Worm (Caenorhabditis elegans) whole organism, young adult: ENCODE data around the gene tofu-1.
A peak's percentile ranks its signal among the peaks of the same experiment; 100 is the strongest.

Source experiments
- B0019.2 ChIP-seq: fragments of 200-800 bp; sonication (Bioruptor generic); conservative IDR thresholded peaks from 2 replicates; pipeline ENCODE4 v1.3.6; 2022; ENCODE audit warnings: missing genetic modification reagents, missing genetic modification characterization, missing compliant biosample characterization
- B0035.1 ChIP-seq: sonication (generic microtip); optimal IDR thresholded peaks from 2 replicates; lab custom pipeline; 2016; ENCODE audit warnings: missing genetic modification characterization, mild to moderate bottlenecking, missing compliant biosample characterization, missing genotype, missing genetic modification reagents
- B0261.1 ChIP-seq: sonication (generic microtip); optimal IDR thresholded peaks from 2 replicates; lab custom pipeline; 2016; ENCODE audit warnings: mild to moderate bottlenecking, missing genetic modification characterization, moderate library complexity, missing compliant biosample characterization
- D2030.7 ChIP-seq: fragments of 200-800 bp; sonication (Bioruptor generic); IDR thresholded peaks from 2 replicates; pipeline ENCODE4 v1.3.6; 2022; ENCODE audit warnings: missing genetic modification reagents, missing genetic modification characterization, missing compliant biosample characterization
- F49E8.2 ChIP-seq: sonication (generic microtip); optimal IDR thresholded peaks from 3 replicates; lab custom pipeline; 2017; ENCODE audit warnings: missing genetic modification characterization, mild to moderate bottlenecking, missing compliant biosample characterization, antibody characterized with exemption, moderate library complexity; ENCODE audit not compliant: insufficient read depth
- K11D2.4 ChIP-seq: fragments of 200-800 bp; sonication (Bioruptor generic); IDR thresholded peaks from 2 replicates; pipeline ENCODE4 v1.3.6; 2022; ENCODE audit warnings: missing genetic modification reagents, missing genetic modification characterization, missing compliant biosample characterization
- K12H6.12 ChIP-seq: fragments of 200-800 bp; sonication (Bioruptor generic); optimal IDR thresholded peaks from 2 replicates; lab custom pipeline; 2018; ENCODE audit warnings: mild to moderate bottlenecking, missing genetic modification characterization, missing compliant biosample characterization
- T26A5.8 ChIP-seq: sonication (generic microtip); optimal IDR thresholded peaks from 2 replicates; lab custom pipeline; 2016; ENCODE audit warnings: missing genetic modification characterization, missing compliant biosample characterization
- Y56A3A.18 ChIP-seq: fragments of 200-800 bp; sonication (Bioruptor generic); IDR thresholded peaks from 2 replicates; pipeline ENCODE4 v1.3.6; 2022; ENCODE audit warnings: missing genetic modification reagents, missing genetic modification characterization, missing compliant biosample characterization
- Y95B8A.8 ChIP-seq: fragments of 200-800 bp; sonication (Bioruptor generic); IDR thresholded peaks from 2 replicates; pipeline ENCODE4 v1.3.6; 2022; ENCODE audit warnings: missing genetic modification reagents, missing genetic modification characterization, missing compliant biosample characterization
- aptf-2 ChIP-seq: fragments of 200-800 bp; sonication (Bioruptor generic); conservative IDR thresholded peaks from 2 replicates; pipeline ENCODE4 v1.3.6; 2022; ENCODE audit warnings: missing genetic modification reagents, missing genetic modification characterization, missing compliant biosample characterization
- aptf-3 ChIP-seq: fragments of 200-800 bp; sonication (Bioruptor generic); IDR thresholded peaks from 2 replicates; pipeline ENCODE4 v1.3.6; 2022; ENCODE audit warnings: missing genetic modification characterization, missing compliant biosample characterization
- athp-1 ChIP-seq: sonication (generic microtip); optimal IDR thresholded peaks from 2 replicates; lab custom pipeline; 2017; ENCODE audit warnings: mild to moderate bottlenecking, missing genetic modification characterization, missing compliant biosample characterization
- attf-3 ChIP-seq: fragments of 200-800 bp; sonication (Bioruptor generic); conservative IDR thresholded peaks from 2 replicates; pipeline ENCODE4 v1.3.6; 2022; ENCODE audit warnings: missing genetic modification reagents, missing genetic modification characterization, missing compliant biosample characterization
- attf-6 ChIP-seq: fragments of 200-800 bp; sonication (Bioruptor generic); IDR thresholded peaks from 2 replicates; pipeline ENCODE4 v1.3.6; 2022; ENCODE audit warnings: missing genetic modification reagents, missing genetic modification characterization, missing compliant biosample characterization
- bed-1 ChIP-seq: fragments of 200-800 bp; sonication (Bioruptor generic); IDR thresholded peaks from 2 replicates; pipeline ENCODE4 v1.3.6; 2022; ENCODE audit warnings: missing genetic modification reagents, missing genetic modification characterization, missing compliant biosample characterization
- bed-2 ChIP-seq: fragments of 200-800 bp; sonication (Bioruptor generic); IDR thresholded peaks from 2 replicates; pipeline ENCODE4 v1.3.6; 2022; ENCODE audit warnings: missing genetic modification reagents, missing genetic modification characterization, missing compliant biosample characterization
- ccch-3 ChIP-seq: fragments of 200-800 bp; sonication (Bioruptor generic); optimal IDR thresholded peaks from 2 replicates; lab custom pipeline; 2018; ENCODE audit warnings: mild to moderate bottlenecking, missing genetic modification characterization, missing compliant biosample characterization
- ceh-100 ChIP-seq: fragments of 200-800 bp; sonication (Bioruptor generic); IDR thresholded peaks from 2 replicates; pipeline ENCODE4 v1.3.6; 2022; ENCODE audit warnings: missing genetic modification reagents, missing genetic modification characterization, missing compliant biosample characterization
- ceh-27 ChIP-seq: fragments of 200-800 bp; sonication (Bioruptor generic); optimal IDR thresholded peaks from 2 replicates; lab custom pipeline; 2018; ENCODE audit warnings: mild to moderate bottlenecking, missing genetic modification characterization, moderate library complexity, missing compliant biosample characterization
- ceh-91 ChIP-seq: fragments of 200-800 bp; sonication (Bioruptor generic); IDR thresholded peaks from 2 replicates; pipeline ENCODE4 v1.3.6; 2022; ENCODE audit warnings: missing genetic modification reagents, missing genetic modification characterization, missing compliant biosample characterization
- chd-7 ChIP-seq: sonication (generic microtip); optimal IDR thresholded peaks from 2 replicates; lab custom pipeline; 2016; ENCODE audit warnings: mild to moderate bottlenecking, missing genetic modification characterization, moderate library complexity, missing compliant biosample characterization
- dox-1 ChIP-seq: fragments of 200-800 bp; sonication (Bioruptor generic); IDR thresholded peaks from 2 replicates; pipeline ENCODE4 v1.3.6; 2022; ENCODE audit warnings: missing genetic modification reagents, missing genetic modification characterization, missing compliant biosample characterization
- efl-1 ChIP-seq: fragments of 150-350 bp; optimal IDR thresholded peaks from 2 replicates; lab custom pipeline; 2014; ENCODE audit warnings: missing biosample characterization, missing genetic modification reagents, missing genetic modification characterization
- egl-44 ChIP-seq: fragments of 200-800 bp; sonication (Bioruptor generic); IDR thresholded peaks from 2 replicates; pipeline ENCODE4 v1.3.6; 2022; ENCODE audit warnings: missing genetic modification reagents, missing genetic modification characterization, missing compliant biosample characterization
- ekl-4 ChIP-seq: fragments of 200-800 bp; sonication (Bioruptor generic); IDR thresholded peaks from 2 replicates; pipeline ENCODE4 v1.3.6; 2022; ENCODE audit warnings: missing genetic modification reagents, missing genetic modification characterization, missing compliant biosample characterization
- gei-17 ChIP-seq: fragments of 200-800 bp; sonication (Bioruptor generic); optimal IDR thresholded peaks from 2 replicates; lab custom pipeline; 2018; ENCODE audit warnings: mild to moderate bottlenecking, missing genetic modification characterization, missing compliant biosample characterization
- hlh-12 ChIP-seq: sonication (generic microtip); optimal IDR thresholded peaks from 2 replicates; lab custom pipeline; 2016; ENCODE audit warnings: missing genetic modification characterization, missing compliant biosample characterization
- hlh-26 ChIP-seq: fragments of 200-800 bp; sonication (Bioruptor generic); conservative IDR thresholded peaks from 2 replicates; pipeline ENCODE4 v1.3.6; 2022; ENCODE audit warnings: missing genetic modification reagents, missing genetic modification characterization, missing compliant biosample characterization
- let-607 ChIP-seq, 2 experiments: fragments of 200-800 bp in 1 of 2; sonication (Bioruptor generic) in 1 of 2; sonication (generic microtip) in 1 of 2; optimal IDR thresholded peaks; 2 replicates each; lab custom pipeline; 2016 to 2018; ENCODE audit warnings: mild to moderate bottlenecking in 2 of 2, missing compliant biosample characterization in 2 of 2, missing genetic modification characterization in 2 of 2, moderate library complexity in 2 of 2, missing genotype in 1 of 2
- lin-54 ChIP-seq: fragments of 200-800 bp; sonication (Bioruptor generic); optimal IDR thresholded peaks from 2 replicates; lab custom pipeline; 2018; ENCODE audit warnings: mild to moderate bottlenecking, missing genetic modification characterization, missing compliant biosample characterization
- lsl-1 ChIP-seq: fragments of 200-800 bp; sonication (Bioruptor generic); optimal IDR thresholded peaks from 2 replicates; lab custom pipeline; 2018; ENCODE audit warnings: mild to moderate bottlenecking, missing genetic modification characterization, moderate library complexity, missing compliant biosample characterization
- lsy-27 ChIP-seq: sonication (generic microtip); optimal IDR thresholded peaks from 2 replicates; lab custom pipeline; 2017; ENCODE audit warnings: missing genetic modification characterization, mild to moderate bottlenecking, missing compliant biosample characterization, antibody characterized with exemption, missing genotype, borderline replicate concordance; ENCODE audit not compliant: insufficient read depth
- madf-10 ChIP-seq: sonication (generic microtip); optimal IDR thresholded peaks from 2 replicates; lab custom pipeline; 2016; ENCODE audit warnings: mild to moderate bottlenecking, missing genetic modification characterization, missing compliant biosample characterization
- madf-3 ChIP-seq: fragments of 200-800 bp; sonication (Bioruptor generic); IDR thresholded peaks from 2 replicates; pipeline ENCODE4 v1.3.6; 2022; ENCODE audit warnings: missing genetic modification reagents, missing genetic modification characterization, missing compliant biosample characterization
- madf-8 ChIP-seq: fragments of 200-800 bp; sonication (Bioruptor generic); conservative IDR thresholded peaks from 2 replicates; pipeline ENCODE4 v1.3.6; 2022; ENCODE audit warnings: missing genetic modification reagents, missing genetic modification characterization, missing compliant biosample characterization
- mcd-1 ChIP-seq: fragments of 200-800 bp; sonication (Bioruptor generic); IDR thresholded peaks from 2 replicates; pipeline ENCODE4 v1.3.6; 2022; ENCODE audit warnings: missing genetic modification reagents, missing genetic modification characterization, missing compliant biosample characterization
- mel-28 ChIP-seq: sonication (generic microtip); optimal IDR thresholded peaks from 2 replicates; lab custom pipeline; 2016; ENCODE audit warnings: borderline replicate concordance, mild to moderate bottlenecking, missing genetic modification characterization, missing compliant biosample characterization
- mxl-1 ChIP-seq: sonication (generic microtip); optimal IDR thresholded peaks from 2 replicates; lab custom pipeline; 2016; ENCODE audit warnings: missing genetic modification characterization, missing compliant biosample characterization
- nfyb-1 ChIP-seq: fragments of 200-800 bp; sonication (Bioruptor generic); IDR thresholded peaks from 2 replicates; pipeline ENCODE4 v1.3.6; 2022; ENCODE audit warnings: missing genetic modification reagents, missing genetic modification characterization, missing compliant biosample characterization
- nhr-27 ChIP-seq: fragments of 200-800 bp; sonication (Bioruptor generic); optimal IDR thresholded peaks from 2 replicates; lab custom pipeline; 2018; ENCODE audit warnings: mild to moderate bottlenecking, missing genetic modification characterization, moderate library complexity, missing compliant biosample characterization
- nhr-90 ChIP-seq: sonication (generic microtip); optimal IDR thresholded peaks from 2 replicates; lab custom pipeline; 2016; ENCODE audit warnings: missing genotype, mild to moderate bottlenecking, missing genetic modification characterization, missing compliant biosample characterization
- snpc-1.1 ChIP-seq: sonication (generic microtip); optimal IDR thresholded peaks from 2 replicates; lab custom pipeline; 2017; ENCODE audit warnings: missing genetic modification characterization, mild to moderate bottlenecking, missing compliant biosample characterization, antibody characterized with exemption, moderate library complexity, missing genotype, missing genetic modification reagents; ENCODE audit not compliant: insufficient read depth
- snpc-4 ChIP-seq, 5 experiments: fragments of 150-350 bp in 1 of 5; sonication (generic microtip) in 4 of 5; optimal IDR thresholded peaks; 2 replicates each; lab custom pipeline; 2014 to 2018; ENCODE audit warnings: missing genetic modification characterization in 5 of 5, missing biosample characterization in 3 of 5, antibody characterized with exemption in 2 of 5, mild to moderate bottlenecking in 2 of 5, missing compliant biosample characterization in 2 of 5, missing genotype in 2 of 5, moderate library complexity in 2 of 5, missing genetic modification reagents in 1 of 5
- somi-1 ChIP-seq: fragments of 200-800 bp; sonication (Bioruptor generic); optimal IDR thresholded peaks from 2 replicates; lab custom pipeline; 2018; ENCODE audit warnings: mild to moderate bottlenecking, missing genetic modification characterization, missing compliant biosample characterization
- tlf-1 ChIP-seq: fragments of 200-800 bp; sonication (Bioruptor generic); optimal IDR thresholded peaks from 2 replicates; lab custom pipeline; 2018; ENCODE audit warnings: mild to moderate bottlenecking, missing genetic modification characterization, missing compliant biosample characterization
- ztf-6 ChIP-seq: fragments of 200-800 bp; sonication (Bioruptor generic); IDR thresholded peaks from 2 replicates; pipeline ENCODE4 v1.3.6; 2022; ENCODE audit warnings: missing genetic modification reagents, missing genetic modification characterization, missing compliant biosample characterization

Gene tofu-1

DNA sequence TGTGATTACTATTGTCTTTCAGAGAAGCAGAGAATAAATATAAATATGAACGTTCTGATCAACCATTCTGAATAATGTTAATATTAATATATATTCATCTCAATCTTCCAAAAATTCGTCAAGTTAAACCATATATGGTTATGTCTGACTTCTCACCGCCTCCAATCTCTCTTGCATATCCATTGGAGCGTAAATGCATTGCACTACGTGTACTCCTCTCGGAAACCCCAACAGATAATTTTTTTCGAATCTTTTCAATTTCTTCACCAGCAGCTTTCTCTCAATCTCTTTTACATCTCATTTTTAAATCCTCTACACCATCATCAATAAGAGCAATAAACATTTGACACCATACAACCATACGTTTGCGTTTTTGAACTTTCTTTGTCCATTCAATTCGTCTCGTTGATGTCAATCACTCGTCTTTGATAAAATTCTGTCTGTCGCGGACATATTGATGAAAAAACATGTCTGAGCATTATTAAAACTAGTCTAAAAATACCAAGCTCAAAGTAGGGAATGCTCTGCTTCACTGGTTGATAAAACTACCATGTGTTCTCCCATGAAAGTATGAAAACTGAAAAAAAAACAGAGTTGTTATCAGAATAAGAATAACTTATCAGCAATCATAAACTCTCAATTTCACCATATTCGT lies 22.5 kb downstream of the tofu-1 start (continued):
- TF ChIP-seq ztf-6 (no peak), madf-8 (GFP tag; lab: Robert Waterston, UW) (peak; percentile 32), ceh-100 (GFP tag; lab: Robert Waterston, UW) (no peak), egl-44 (GFP tag; lab: Robert Waterston, UW) (no peak), mcd-1 (GFP tag; lab: Robert Waterston, UW) (peak; percentile 83), Y95B8A.8 (GFP tag; lab: Robert Waterston, UW) (no peak), snpc-4 (GFP tag; optimal IDR thresholded peaks at IDR 0.05; lab: Kevin White, UChicago) (no peak), snpc-4 (tag; optimal IDR thresholded peaks at IDR 0.05; lab: Kevin White, UChicago) (peak in 1 of 4 experiments; percentile 7), athp-1 (tag; lab: Kevin White, UChicago) (no peak), chd-7 (tag; lab: Kevin White, UChicago) (no peak), attf-3 (no peak), lin-54 (GFP tag; lab: Kevin White, UChicago) (no peak), bed-2 (GFP tag; lab: Robert Waterston, UW) (no peak), T26A5.8 (tag; lab: Kevin White, UChicago) (no peak), somi-1 (no peak), aptf-2 (0 out of 2 replicates have a peak, but pooled peaks have one; percentile 39), ceh-27 (GFP tag; lab: Kevin White, UChicago) (no peak), K12H6.12 (tag; lab: Kevin White, UChicago) (peak; percentile 2), dox-1 (GFP tag; lab: Robert Waterston, UW) (no peak; the same call in 1 of the 2 replicates), tlf-1 (no peak), bed-1 (GFP tag; lab: Robert Waterston, UW) (no peak), F49E8.2 (tag; lab: Kevin White, UChicago) (peak; percentile 21), mel-28 (tag; lab: Kevin White, UChicago) (no peak), madf-10 (tag; lab: Kevin White, UChicago) (no peak), nhr-90 (tag; lab: Kevin White, UChicago) (no peak), hlh-12 (tag; lab: Kevin White, UChicago) (no peak), ceh-91 (GFP tag; lab: Robert Waterston, UW) (no peak), B0019.2 (GFP tag; lab: Robert Waterston, UW) (no peak), gei-17 (GFP tag; lab: Kevin White, UChicago) (no peak), D2030.7 (GFP tag; lab: Robert Waterston, UW) (peak; percentile 56; the same call in 1 of the 2 replicates), B0261.1 (tag; lab: Kevin White, UChicago) (no peak), aptf-3 (GFP tag; lab: Robert Waterston, UW) (no peak), B0035.1 (tag; lab: Kevin White, UChicago) (no peak), efl-1 (GFP tag; lab: Kevin White, UChicago) (peak; percentile 47), ekl-4 (GFP tag; lab: Robert Waterston, UW) (no peak), lsl-1 (GFP tag; lab: Kevin White, UChicago) (peak; percentile 42), madf-3 (GFP tag; lab: Robert Waterston, UW) (no peak), Y56A3A.18 (GFP tag; lab: Robert Waterston, UW) (no peak), hlh-26 (GFP tag; lab: Robert Waterston, UW) (no peak), nhr-27 (no peak), snpc-1.1 (tag; lab: Kevin White, UChicago) (peak; percentile 43), mxl-1 (tag; lab: Kevin White, UChicago) (no peak), K11D2.4 (no peak), attf-6 (no peak), nfyb-1 (GFP tag; lab: Robert Waterston, UW) (no peak), let-607 (tag; optimal IDR thresholded peaks at IDR 0.05; lab: Kevin White, UChicago) (peak; percentile 24 to 33), lsy-27 (tag; lab: Kevin White, UChicago) (no peak), ccch-3 (no peak)
